Fruit fly (Drosophila melanogaster): ENCODE data around the gene RpS27.

dm6 chr3R:25232271-25232989 is 14.9 kb downstream of the RpS27 start, which contains the start of gene Cad96Cb:
- TF ChIP-seq CG8478 (optimal IDR thresholded peaks at IDR 0.05) (no peak), psq (optimal IDR thresholded peaks at IDR 0.05) (no peak), Dll (optimal IDR thresholded peaks at IDR 0.05) (no peak)

Data from whole organism.